Worm (Caenorhabditis elegans) whole organism, midembryonic: ENCODE data around the gene col-181.

Experiments
- klf-2 ChIP-seq: fragments of 200-800 bp; sonication (Bioruptor generic); conservative IDR thresholded peaks from 2 replicates; pipeline ENCODE4 v1.3.6; 2022; ENCODE audit warnings: missing genetic modification reagents, missing genetic modification characterization, missing compliant biosample characterization
- ref-1 ChIP-seq: fragments of 200-800 bp; sonication (Bioruptor generic); conservative IDR thresholded peaks from 2 replicates; pipeline ENCODE4 v1.3.6; 2022; ENCODE audit warnings: missing genetic modification reagents, missing genetic modification characterization, missing compliant biosample characterization
- tab-1 ChIP-seq: fragments of 200-800 bp; sonication (Bioruptor generic); IDR thresholded peaks from 2 replicates; pipeline ENCODE4 v1.3.6; 2022; ENCODE audit warnings: missing genetic modification characterization, missing compliant biosample characterization
- ztf-23 ChIP-seq: fragments of 200-800 bp; sonication (Bioruptor generic); IDR thresholded peaks from 2 replicates; pipeline ENCODE4 v1.3.6; 2022; ENCODE audit warnings: missing genetic modification reagents, missing genetic modification characterization, missing compliant biosample characterization
- ztf-29 ChIP-seq: fragments of 200-800 bp; sonication (Bioruptor generic); IDR thresholded peaks from 2 replicates; pipeline ENCODE4 v1.3.6; 2022; ENCODE audit warnings: missing genetic modification reagents, missing genetic modification characterization, missing compliant biosample characterization

ce11 chrX:12097995-12098394 is 6.7 kb upstream of the col-181 start:
- no peak for TF ChIP-seq tab-1
- TF ChIP-seq ref-1: no peak
- no peak for TF ChIP-seq klf-2 (GFP tag; lab: Robert Waterston, UW)
- TF ChIP-seq ztf-23 (GFP tag; lab: Robert Waterston, UW): no peak
- no peak for TF ChIP-seq ztf-29
